Worm (Caenorhabditis elegans): ENCODE measurements around the gene ZK377.15.

ce11 chrX:3500357-3500756, 34.7 kb upstream of the ZK377.15 start:
- TF ChIP-seq nfya-1 (tag; optimal IDR thresholded peaks at IDR 0.05) (no peak), ceh-45 (GFP tag; IDR thresholded peaks at IDR 0.05) (no peak), pha-4 (tag; optimal IDR thresholded peaks at IDR 0.05) (no peak), dmd-4 (tag; optimal IDR thresholded peaks at IDR 0.05; ENCODE audit: borderline replicate concordance) (no peak), ceh-34 (tag; optimal IDR thresholded peaks at IDR 0.05) (no peak)
